Worm (Caenorhabditis elegans): ENCODE results near the gene C15H7.3.

The C15H7.3 gene

ce11 chrIII:9620148-9620547 lies 31.6 kb downstream of the C15H7.3 start (continued):
- TF ChIP-seq mef-2 (tag; optimal IDR thresholded peaks at IDR 0.05): no peak
- peak; percentile 81 for TF ChIP-seq nhr-85 (tag)
- no peak for TF ChIP-seq aly-2 (tag; optimal IDR thresholded peaks at IDR 0.05)
- TF ChIP-seq nhr-71 (tag; optimal IDR thresholded peaks at IDR 0.05): peak; percentile 83
- TF ChIP-seq elt-2 (tag; optimal IDR thresholded peaks at IDR 0.05): no peak
- peak; percentile 74 for TF ChIP-seq blmp-1 (tag; optimal IDR thresholded peaks at IDR 0.05)
- no peak for TF ChIP-seq ces-1 (GFP tag; optimal IDR thresholded peaks at IDR 0.05)
- peak in 1 of 2 experiments; percentile 56 for TF ChIP-seq lsy-2 (tag; optimal IDR thresholded peaks at IDR 0.05)
- peak; percentile 19 for TF ChIP-seq ztf-4 (tag; optimal IDR thresholded peaks at IDR 0.05)
- peak; percentile 27 to 37 for TF ChIP-seq efl-1 (optimal IDR thresholded peaks at IDR 0.05)
- peak; percentile 22 to 91 for TF ChIP-seq efl-1 (GFP tag; optimal IDR thresholded peaks at IDR 0.05 in 1 of 2)
- no peak for TF ChIP-seq snpc-4 (tag; optimal IDR thresholded peaks at IDR 0.05)
- TF ChIP-seq dsc-1 (tag; optimal IDR thresholded peaks at IDR 0.05): peak; percentile 87
- peak; percentile 28 to 32 for TF ChIP-seq lin-35 (GFP tag; optimal IDR thresholded peaks at IDR 0.05)
- TF ChIP-seq nhr-19 (GFP tag; conservative IDR thresholded peaks at IDR 0.05): peak; percentile 68
- no peak for TF ChIP-seq egl-27 (tag; optimal IDR thresholded peaks at IDR 0.05)
- no peak for TF ChIP-seq nhr-11 (tag; optimal IDR thresholded peaks at IDR 0.05)
- peak; percentile 36 for TF ChIP-seq tbx-2 (tag; optimal IDR thresholded peaks at IDR 0.05)

DNA sequence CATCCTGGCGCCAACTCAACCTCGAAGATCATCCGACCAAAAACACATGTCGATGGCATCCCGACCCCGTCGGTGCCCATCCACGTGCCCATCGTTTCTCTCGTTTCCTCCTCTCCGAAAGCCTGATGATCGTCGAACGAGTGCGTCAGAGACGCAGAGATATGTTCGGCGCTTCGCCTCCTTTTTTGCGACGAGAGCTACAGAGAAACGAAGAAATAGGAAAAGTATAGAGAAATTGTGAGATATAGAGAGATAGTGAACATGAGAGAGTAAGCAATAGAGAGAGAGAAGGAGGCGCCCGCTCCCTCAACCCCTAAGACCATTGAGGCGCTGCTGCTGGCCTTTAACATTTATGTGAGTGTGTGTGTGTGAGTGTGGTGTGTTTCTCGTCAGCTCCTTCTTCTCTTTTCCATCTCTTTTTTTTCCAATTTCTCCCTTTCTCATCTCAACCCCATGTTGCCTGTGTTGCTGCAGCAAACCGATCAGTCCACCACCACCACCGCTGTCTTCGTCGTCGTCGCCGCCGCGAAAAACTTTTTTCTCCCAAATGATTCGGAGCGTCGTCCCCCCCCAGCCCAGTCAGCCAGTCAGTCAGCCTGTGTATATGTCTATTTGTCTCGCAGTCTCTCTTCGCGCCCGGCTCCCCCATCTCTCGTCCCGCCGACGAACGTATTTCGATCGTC lies 32.6 kb downstream of the C15H7.3 start, which contains the start of gene hlh-11:
Gene hlh-11, plus strand, starts transcription at position 633 of the 683 bp plus-strand sequence.
- TF ChIP-seq nhr-47 (tag; optimal IDR thresholded peaks at IDR 0.05) (peak; percentile 93), mab-9 (GFP tag; IDR thresholded peaks at IDR 0.05) (peak; percentile 28), fkh-8 (tag; optimal IDR thresholded peaks at IDR 0.05) (peak; percentile 90), C34B4.2 (tag; optimal IDR thresholded peaks at IDR 0.05) (no peak), lsy-2 (tag; optimal IDR thresholded peaks at IDR 0.05) (peak; percentile 82 to 93), ceh-88 (GFP tag; IDR thresholded peaks at IDR 0.05) (peak; percentile 77), elt-3 (tag; optimal IDR thresholded peaks at IDR 0.05) (peak in 4 of 6 experiments; percentile 40 to 75 (median 55)), nhr-19 (GFP tag; conservative IDR thresholded peaks at IDR 0.05) (peak; percentile 88), alr-1 (tag; optimal IDR thresholded peaks at IDR 0.05; ENCODE audit: borderline replicate concordance) (no peak), efl-3 (GFP tag; optimal IDR thresholded peaks at IDR 0.05) (no peak), lin-39 (tag; optimal IDR thresholded peaks at IDR 0.05) (peak; percentile 2), ces-1 (GFP tag; optimal IDR thresholded peaks at IDR 0.05) (no peak), egl-27 (tag; optimal IDR thresholded peaks at IDR 0.05) (peak; percentile 67 to 94), lin-35 (GFP tag; optimal IDR thresholded peaks at IDR 0.05) (peak; percentile 69 to 71), pag-3 (tag; optimal IDR thresholded peaks at IDR 0.05; ENCODE audit: borderline replicate concordance, insufficient read depth) (peak; percentile 57), ets-5 (GFP tag; IDR thresholded peaks at IDR 0.05) (no peak), nhr-76 (tag; optimal IDR thresholded peaks at IDR 0.05) (no peak), ceh-82 (tag; optimal IDR thresholded peaks at IDR 0.05) (peak; percentile 51 to 81 (median 70)), egl-13 (tag; optimal IDR thresholded peaks at IDR 0.05) (peak; percentile 51), sup-37 (GFP tag; optimal IDR thresholded peaks at IDR 0.05) (peak; percentile 59), elt-2 (tag; optimal IDR thresholded peaks at IDR 0.05) (peak; percentile 65), C04F5.9 (tag; optimal IDR thresholded peaks at IDR 0.05) (peak; percentile 25), mdl-1 (tag; optimal IDR thresholded peaks at IDR 0.05) (peak; percentile 86 to 99), sptf-1 (tag; optimal IDR thresholded peaks at IDR 0.05) (no peak), zip-4 (GFP tag; optimal IDR thresholded peaks at IDR 0.05) (peak; percentile 44), isw-1 (GFP tag; IDR thresholded peaks at IDR 0.05) (peak; percentile 65), ceh-90 (tag; optimal IDR thresholded peaks at IDR 0.05) (peak; percentile 0), ceh-63 (GFP tag; optimal IDR thresholded peaks at IDR 0.05) (no peak), efl-1 (optimal IDR thresholded peaks at IDR 0.05) (peak; percentile 82 to 88), efl-1 (GFP tag; optimal IDR thresholded peaks at IDR 0.05 in 1 of 2) (peak; percentile 60 to 93), nhr-20 (tag; optimal IDR thresholded peaks at IDR 0.05) (peak; percentile 96), unc-62 (GFP tag; optimal IDR thresholded peaks at IDR 0.05) (no peak), jun-1 (tag; optimal IDR thresholded peaks at IDR 0.05) (peak; percentile 88), xbp-1 (tag; optimal IDR thresholded peaks at IDR 0.05) (peak; percentile 77), nhr-77 (tag; optimal IDR thresholded peaks at IDR 0.05) (peak; percentile 92), vab-15 (tag; optimal IDR thresholded peaks at IDR 0.05) (no peak), lir-3 (tag; optimal IDR thresholded peaks at IDR 0.05; ENCODE audit: poor library complexity) (peak; percentile 90), Y116A8C.19 (tag; optimal IDR thresholded peaks at IDR 0.05; ENCODE audit: borderline replicate concordance) (no peak), pqm-1 (tag; optimal IDR thresholded peaks at IDR 0.05) (peak; percentile 27)

Data from whole organism, L1 larva.